Worm (Caenorhabditis elegans) whole organism, L4 larva: Measurements from ENCODE around the gene nhr-175.

ENCODE experiments used
- F10B5.3 ChIP-seq: sonication (generic microtip); optimal IDR thresholded peaks from 2 replicates; lab custom pipeline; 2016; ENCODE audit warnings: mild to moderate bottlenecking, missing genetic modification characterization, missing compliant biosample characterization
- F37D6.2 ChIP-seq: sonication (generic microtip); optimal IDR thresholded peaks from 2 replicates; lab custom pipeline; 2016; ENCODE audit warnings: mild to moderate bottlenecking, missing genetic modification characterization, missing compliant biosample characterization
- Y105C5A.15 ChIP-seq: fragments of 200-800 bp; sonication (Bioruptor generic); IDR thresholded peaks from 2 replicates; pipeline ENCODE4 v1.3.6; 2022; ENCODE audit warnings: missing genetic modification characterization, missing compliant biosample characterization
- ZK337.2 ChIP-seq: fragments of 200-800 bp; sonication (Bioruptor generic); IDR thresholded peaks from 2 replicates; pipeline ENCODE4 v1.3.6; 2022; ENCODE audit warnings: missing genetic modification reagents, missing genetic modification characterization, missing compliant biosample characterization
- aha-1 ChIP-seq: fragments of 150-350 bp; peaks from one replicate; lab custom pipeline; 2014; ENCODE audit warnings: missing biosample characterization, missing genetic modification characterization
- arid-1 ChIP-seq: fragments of 200-800 bp; sonication (Bioruptor generic); conservative IDR thresholded peaks from 2 replicates; pipeline ENCODE4 v1.3.6; 2022; ENCODE audit warnings: missing genetic modification reagents, missing genetic modification characterization, missing compliant biosample characterization
- ces-1 ChIP-seq: fragments of 150-350 bp; sonication (generic microtip); optimal IDR thresholded peaks from 4 replicates; lab custom pipeline; 2014; ENCODE audit warnings: missing biosample characterization, missing genetic modification reagents, missing genetic modification characterization
- daf-16 ChIP-seq, 3 experiments: sonication (generic microtip); optimal IDR thresholded peaks; 2 replicates each; lab custom pipeline; 2016 to 2017; ENCODE audit warnings: missing genetic modification characterization in 3 of 3, missing genetic modification reagents in 3 of 3, mild to moderate bottlenecking in 2 of 3, missing compliant biosample characterization in 2 of 3, missing biosample characterization in 1 of 3, moderate library complexity in 1 of 3
- daf-19 ChIP-seq: fragments of 200-800 bp; sonication (Bioruptor generic); conservative IDR thresholded peaks from 2 replicates; pipeline ENCODE4 v1.3.6; 2022; ENCODE audit warnings: missing genetic modification characterization, missing compliant biosample characterization
- daf-8 ChIP-seq: fragments of 200-800 bp; sonication (Bioruptor generic); IDR thresholded peaks from 2 replicates; pipeline ENCODE4 v1.3.6; 2022; ENCODE audit warnings: missing genetic modification characterization, missing compliant biosample characterization
- dmd-9 ChIP-seq: fragments of 200-800 bp; sonication (Bioruptor generic); IDR thresholded peaks from 2 replicates; pipeline ENCODE4 v1.3.6; 2022; ENCODE audit warnings: missing genetic modification reagents, missing genetic modification characterization, missing compliant biosample characterization
- dve-1 ChIP-seq: sonication (generic microtip); optimal IDR thresholded peaks from 2 replicates; lab custom pipeline; 2017; ENCODE audit warnings: antibody characterized with exemption, mild to moderate bottlenecking, missing genetic modification characterization, missing compliant biosample characterization; ENCODE audit not compliant: insufficient read depth
- fkh-10 ChIP-seq: fragments of 150-350 bp; optimal IDR thresholded peaks from 2 replicates; lab custom pipeline; 2014; ENCODE audit warnings: missing biosample characterization, missing genetic modification reagents, missing genetic modification characterization
- hlh-11 ChIP-seq: fragments of 200-800 bp; sonication (Bioruptor generic); optimal IDR thresholded peaks from 2 replicates; lab custom pipeline; 2018; ENCODE audit warnings: mild to moderate bottlenecking, missing genetic modification characterization, missing compliant biosample characterization
- lim-7 ChIP-seq: fragments of 200-800 bp; sonication (Bioruptor generic); IDR thresholded peaks from 2 replicates; pipeline ENCODE4 v1.3.6; 2022; ENCODE audit warnings: missing genetic modification characterization, missing compliant biosample characterization
- lin-13 ChIP-seq: fragments of 150-350 bp; optimal IDR thresholded peaks from 2 replicates; lab custom pipeline; 2014; ENCODE audit warnings: missing biosample characterization, missing genetic modification reagents, missing genetic modification characterization
- lin-38 ChIP-seq: fragments of 200-800 bp; sonication (Bioruptor generic); IDR thresholded peaks from 2 replicates; pipeline ENCODE4 v1.3.6; 2022; ENCODE audit warnings: missing genetic modification reagents, missing genetic modification characterization, missing compliant biosample characterization
- lin-39 ChIP-seq: fragments of 150-350 bp; optimal IDR thresholded peaks from 2 replicates; lab custom pipeline; 2014; ENCODE audit warnings: missing biosample characterization, missing genetic modification reagents, missing genetic modification characterization
- madf-5 ChIP-seq, 2 experiments: fragments of 200-800 bp; sonication (Bioruptor generic); IDR thresholded peaks; 2 replicates each; pipeline ENCODE4 v1.3.6; 2022; ENCODE audit warnings: missing compliant biosample characterization in 2 of 2, missing genetic modification characterization in 2 of 2
- mdt-29 ChIP-seq: fragments of 200-800 bp; sonication (Bioruptor generic); IDR thresholded peaks from 2 replicates; pipeline ENCODE4 v1.3.6; 2022; ENCODE audit warnings: missing genetic modification reagents, missing genetic modification characterization, missing compliant biosample characterization
- nhr-102 ChIP-seq: sonication (generic microtip); optimal IDR thresholded peaks from 2 replicates; lab custom pipeline; 2016; ENCODE audit warnings: mild to moderate bottlenecking, missing genetic modification characterization, moderate library complexity, missing compliant biosample characterization
- nhr-11 ChIP-seq: fragments of 150-350 bp; optimal IDR thresholded peaks from 2 replicates; lab custom pipeline; 2014; ENCODE audit warnings: missing biosample characterization, missing genetic modification characterization
- nhr-25 ChIP-seq: sonication (generic microtip); optimal IDR thresholded peaks from 2 replicates; lab custom pipeline; 2017; ENCODE audit warnings: missing genetic modification characterization, mild to moderate bottlenecking, missing compliant biosample characterization, antibody characterized with exemption, moderate library complexity, borderline replicate concordance; ENCODE audit not compliant: insufficient read depth
- nhr-42 ChIP-seq: fragments of 200-800 bp; sonication (Bioruptor generic); IDR thresholded peaks from 2 replicates; pipeline ENCODE4 v1.3.6; 2022; ENCODE audit warnings: missing genetic modification characterization, missing compliant biosample characterization
- nhr-77 ChIP-seq: fragments of 150-350 bp; optimal IDR thresholded peaks from 2 replicates; lab custom pipeline; 2014; ENCODE audit warnings: missing biosample characterization, missing genetic modification characterization
- pha-4 ChIP-seq, 2 experiments: fragments of 150-350 bp in 1 of 2; fragments of 200-800 bp in 1 of 2; sonication (Bioruptor generic) in 1 of 2; IDR thresholded peaks in 1 of 2; optimal IDR thresholded peaks in 1 of 2; 2 replicates each; pipeline versions ENCODE4 v1.3.6 to Lab custom; 2014 to 2022; ENCODE audit warnings: missing genetic modification characterization in 2 of 2, missing genetic modification reagents in 2 of 2, missing biosample characterization in 1 of 2, missing compliant biosample characterization in 1 of 2
- saeg-2 ChIP-seq: fragments of 200-800 bp; sonication (Bioruptor generic); IDR thresholded peaks from 2 replicates; pipeline ENCODE4 v1.3.6; 2022; ENCODE audit warnings: missing genetic modification reagents, missing genetic modification characterization, missing compliant biosample characterization
- sdz-12 ChIP-seq: fragments of 200-800 bp; sonication (Bioruptor generic); optimal IDR thresholded peaks from 2 replicates; lab custom pipeline; 2018; ENCODE audit warnings: mild to moderate bottlenecking, missing genetic modification characterization, missing compliant biosample characterization
- spr-1 ChIP-seq: sonication (generic microtip); optimal IDR thresholded peaks from 2 replicates; lab custom pipeline; 2016; ENCODE audit warnings: mild to moderate bottlenecking, missing genetic modification characterization, missing compliant biosample characterization
- spr-3 ChIP-seq: fragments of 200-800 bp; sonication (Bioruptor generic); optimal IDR thresholded peaks from 2 replicates; lab custom pipeline; 2018; ENCODE audit warnings: mild to moderate bottlenecking, missing genetic modification characterization, missing compliant biosample characterization
- tag-97 ChIP-seq: fragments of 200-800 bp; sonication (Bioruptor generic); IDR thresholded peaks from 2 replicates; pipeline ENCODE4 v1.3.6; 2022; ENCODE audit warnings: missing genetic modification characterization, missing compliant biosample characterization
- unc-39 ChIP-seq: sonication (generic microtip); optimal IDR thresholded peaks from 2 replicates; lab custom pipeline; 2017; ENCODE audit warnings: missing biosample characterization, missing genetic modification characterization
- unc-62 ChIP-seq, 3 experiments: fragments of 150-350 bp in 1 of 3; sonication (generic microtip); optimal IDR thresholded peaks in 2 of 3; peaks in 1 of 3; 1 replicate in 1 of 3; 2 replicates in 2 of 3; lab custom pipeline; 2014 to 2017; ENCODE audit warnings: missing biosample characterization in 3 of 3, missing genetic modification characterization in 3 of 3, missing genetic modification reagents in 3 of 3, missing genotype in 1 of 3
- vab-7 ChIP-seq: fragments of 200-800 bp; sonication (Bioruptor generic); IDR thresholded peaks from 2 replicates; pipeline ENCODE4 v1.3.6; 2022; ENCODE audit warnings: missing genetic modification reagents, missing genetic modification characterization, missing compliant biosample characterization
- zag-1 ChIP-seq: fragments of 150-350 bp; optimal IDR thresholded peaks from 2 replicates; lab custom pipeline; 2014; ENCODE audit warnings: missing biosample characterization, missing genetic modification characterization
- zfp-2 ChIP-seq: sonication (generic microtip); optimal IDR thresholded peaks from 2 replicates; lab custom pipeline; 2016; ENCODE audit warnings: mild to moderate bottlenecking, missing genetic modification characterization, missing compliant biosample characterization

nhr-175 gene

DNA sequence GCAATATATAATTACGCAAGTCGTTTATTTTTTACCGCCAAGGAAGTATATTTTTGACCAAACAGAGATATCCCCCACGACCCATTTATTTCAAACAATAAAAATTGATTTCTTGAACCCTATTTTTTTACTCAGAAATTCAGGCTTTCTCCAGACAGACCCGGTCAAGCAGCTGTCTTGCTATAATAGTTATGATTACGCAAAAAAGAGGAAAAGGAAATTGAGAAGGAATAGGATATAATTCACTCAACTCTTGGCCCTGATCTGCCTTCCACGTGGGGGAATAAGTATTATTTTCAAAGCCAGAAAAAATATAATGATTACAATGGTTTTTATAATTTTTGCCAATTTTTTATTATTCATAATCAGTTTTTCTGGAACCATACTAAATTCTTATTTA is 9.4 kb upstream of the nhr-175 start, which contains the start of gene srx-136:
srx-136 (plus strand) TSS at position 301 of the 400 bp plus-strand sequence.
- TF ChIP-seq saeg-2 (GFP tag; lab: Robert Waterston, UW), result no peak
- TF ChIP-seq mdt-29 (GFP tag; lab: Robert Waterston, UW), result no peak
- no peak for TF ChIP-seq F37D6.2
- no peak for TF ChIP-seq lin-38 (GFP tag; lab: Robert Waterston, UW)
- no peak for TF ChIP-seq nhr-77
- no peak for TF ChIP-seq nhr-25
- no peak for TF ChIP-seq lin-39
- TF ChIP-seq daf-8, result no peak
- TF ChIP-seq F10B5.3 (tag; lab: Kevin White, UChicago), result no peak
- TF ChIP-seq spr-1 (tag; lab: Kevin White, UChicago), result no peak

ce11 chrV:13858906-13859305 is 7.6 kb upstream of the nhr-175 start, which contains the start of gene srx-135:
TSS of gene srx-135 (plus strand) at chrV:13859206.
- TF ChIP-seq dve-1 (no peak), Y105C5A.15 (GFP tag; lab: Robert Waterston, UW) (no peak), spr-3 (GFP tag; lab: Kevin White, UChicago) (no peak), daf-16 (GFP tag; optimal IDR thresholded peaks at IDR 0.05; lab: Kevin White, UChicago) (no peak), daf-16 (tag; optimal IDR thresholded peaks at IDR 0.05; lab: Kevin White, UChicago) (no peak), ces-1 (no peak), madf-5 (GFP tag; IDR thresholded peaks at IDR 0.05; lab: Robert Waterston, UW) (no peak), sdz-12 (GFP tag; lab: Kevin White, UChicago) (no peak), dmd-9 (GFP tag; lab: Robert Waterston, UW) (no peak), vab-7 (no peak), daf-19 (no peak), lim-7 (GFP tag; lab: Robert Waterston, UW) (no peak)

- no peak for TF ChIP-seq zfp-2
- TF ChIP-seq daf-19, result no peak
- TF ChIP-seq hlh-11 (tag; lab: Kevin White, UChicago), result no peak
- no peak for TF ChIP-seq spr-3 (GFP tag; lab: Kevin White, UChicago)
- TF ChIP-seq unc-39 (tag; lab: Kevin White, UChicago), result no peak
- TF ChIP-seq tag-97 (GFP tag; lab: Robert Waterston, UW), result no peak
- no peak for TF ChIP-seq ZK337.2
- no peak for TF ChIP-seq nhr-11 (tag; lab: Kevin White, UChicago)
- TF ChIP-seq Y105C5A.15 (GFP tag; lab: Robert Waterston, UW), result no peak
- TF ChIP-seq F10B5.3 (tag; lab: Kevin White, UChicago), result no peak
- no peak for TF ChIP-seq aha-1 (tag; lab: Kevin White, UChicago)
- no peak for TF ChIP-seq lin-39
- TF ChIP-seq nhr-42 (GFP tag; lab: Robert Waterston, UW), result no peak
- no peak for TF ChIP-seq arid-1 (GFP tag; lab: Robert Waterston, UW)
- no peak for TF ChIP-seq fkh-10 (GFP tag; lab: Kevin White, UChicago)
- no peak for TF ChIP-seq pha-4 (GFP tag; IDR thresholded peaks at IDR 0.05; lab: Robert Waterston, UW)
- no peak for TF ChIP-seq pha-4 (tag; optimal IDR thresholded peaks at IDR 0.05; lab: Kevin White, UChicago)
- TF ChIP-seq lin-13 (GFP tag; lab: Kevin White, UChicago), result no peak
- TF ChIP-seq zag-1 (tag; lab: Kevin White, UChicago), result no peak
- no peak for TF ChIP-seq ces-1
- TF ChIP-seq unc-62 (GFP tag; optimal IDR thresholded peaks at IDR 0.05 in 1 of 2; lab: Kevin White, UChicago), result no peak
- TF ChIP-seq unc-62 (tag; optimal IDR thresholded peaks at IDR 0.05; lab: Kevin White, UChicago), result no peak
Observed at ce11 chrV:13862505-13862904, 4.0 kb upstream of the nhr-175 start, which contains the start of gene srx-137. TSS of gene srx-137 (plus strand) at chrV:13862805.

DNA sequence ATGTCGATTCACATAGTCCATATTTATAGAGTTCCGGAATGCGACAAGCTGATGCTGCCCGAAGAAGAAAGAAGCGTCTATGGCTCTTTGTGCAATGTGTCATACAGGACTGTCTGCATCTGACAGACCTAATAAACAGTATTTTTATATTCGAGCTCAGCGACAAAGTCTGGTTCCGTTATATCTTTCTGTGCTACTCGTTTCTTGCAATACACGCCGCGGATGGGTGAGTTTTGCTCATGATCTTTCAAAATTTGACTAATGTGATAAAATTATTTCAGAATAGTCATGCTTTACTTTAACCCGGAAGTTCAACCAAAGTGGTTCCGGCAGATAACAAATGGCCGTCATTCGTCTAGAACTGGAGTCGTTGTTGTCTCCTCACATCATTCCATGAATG is 2.8 kb upstream of the nhr-175 start:
- TF ChIP-seq aha-1 (tag; lab: Kevin White, UChicago) (peak; percentile 90), unc-62 (GFP tag; optimal IDR thresholded peaks at IDR 0.05 in 1 of 2; lab: Kevin White, UChicago) (peak in 1 of 2 experiments; percentile 55), unc-62 (tag; optimal IDR thresholded peaks at IDR 0.05; lab: Kevin White, UChicago) (no peak), nhr-102 (tag; lab: Kevin White, UChicago) (no peak)
